Worm (Caenorhabditis elegans) whole organism, L2 larva: ENCODE results near the gene sri-2.
A peak's percentile ranks its signal among the peaks of the same experiment; 100 is the strongest.

Experiments
- C34F6.9 ChIP-seq: fragments of 150-350 bp; optimal IDR thresholded peaks from 2 replicates; lab custom pipeline; 2014; ENCODE audit warnings: missing biosample characterization, missing genetic modification characterization
- F13H6.1 ChIP-seq: sonication (generic microtip); optimal IDR thresholded peaks from 2 replicates; lab custom pipeline; 2016; ENCODE audit warnings: missing genetic modification characterization, missing compliant biosample characterization
- R02D3.7 ChIP-seq: fragments of 150-350 bp; optimal IDR thresholded peaks from 2 replicates; lab custom pipeline; 2014; ENCODE audit warnings: missing biosample characterization, missing genetic modification characterization
- Y55F3AM.14 ChIP-seq: fragments of 200-800 bp; sonication (Bioruptor generic); optimal IDR thresholded peaks from 2 replicates; lab custom pipeline; 2018; ENCODE audit warnings: mild to moderate bottlenecking, missing genetic modification characterization, missing compliant biosample characterization
- ZK546.5 ChIP-seq: sonication (generic microtip); optimal IDR thresholded peaks from 2 replicates; lab custom pipeline; 2017; ENCODE audit warnings: missing biosample characterization, missing genetic modification characterization
- ama-1 ChIP-seq: fragments of 150-350 bp; optimal IDR thresholded peaks from 2 replicates; lab custom pipeline; 2018; ENCODE audit warnings: inconsistent platforms
- blmp-1 ChIP-seq: sonication (generic microtip); optimal IDR thresholded peaks from 2 replicates; lab custom pipeline; 2017; ENCODE audit warnings: missing genetic modification characterization, mild to moderate bottlenecking, missing compliant biosample characterization, antibody characterized with exemption, moderate library complexity; ENCODE audit not compliant: insufficient read depth
- ceh-82 ChIP-seq: fragments of 150-350 bp; optimal IDR thresholded peaks from 2 replicates; lab custom pipeline; 2014; ENCODE audit warnings: missing biosample characterization, missing genetic modification characterization
- crh-2 ChIP-seq: sonication (generic microtip); optimal IDR thresholded peaks from 2 replicates; lab custom pipeline; 2017; ENCODE audit warnings: missing biosample characterization, missing genetic modification characterization
- dmd-4 ChIP-seq: sonication (generic microtip); optimal IDR thresholded peaks from 2 replicates; lab custom pipeline; 2017; ENCODE audit warnings: missing biosample characterization, missing genetic modification characterization
- egl-27 ChIP-seq: sonication (generic microtip); optimal IDR thresholded peaks from 3 replicates; lab custom pipeline; 2017; ENCODE audit warnings: missing biosample characterization, missing genetic modification reagents, missing genetic modification characterization
- elt-1 ChIP-seq: fragments of 150-350 bp; optimal IDR thresholded peaks from 2 replicates; lab custom pipeline; 2014; ENCODE audit warnings: missing biosample characterization, missing genetic modification characterization
- fos-1 ChIP-seq: fragments of 150-350 bp; optimal IDR thresholded peaks from 2 replicates; lab custom pipeline; 2014; ENCODE audit warnings: missing biosample characterization, missing genetic modification characterization
- gmeb-1 ChIP-seq: fragments of 150-350 bp; optimal IDR thresholded peaks from 2 replicates; lab custom pipeline; 2014; ENCODE audit warnings: missing biosample characterization, missing genetic modification characterization
- lin-11 ChIP-seq: fragments of 150-350 bp; sonication (generic microtip); optimal IDR thresholded peaks from 2 replicates; lab custom pipeline; 2014; ENCODE audit warnings: missing biosample characterization, missing genetic modification characterization, inconsistent platforms, mixed read lengths
- lin-13 ChIP-seq: fragments of 150-350 bp; optimal IDR thresholded peaks from 2 replicates; lab custom pipeline; 2014; ENCODE audit warnings: missing biosample characterization, missing genetic modification reagents, missing genetic modification characterization
- lin-39 ChIP-seq: fragments of 150-350 bp; optimal IDR thresholded peaks from 2 replicates; lab custom pipeline; 2014; ENCODE audit warnings: missing biosample characterization, missing genetic modification reagents, missing genetic modification characterization
- lsy-2 ChIP-seq, 2 experiments: fragments of 150-350 bp in 1 of 2; sonication (generic microtip) in 1 of 2; optimal IDR thresholded peaks; 2 replicates each; lab custom pipeline; 2014 to 2017; ENCODE audit warnings: missing biosample characterization in 2 of 2, missing genetic modification characterization in 2 of 2
- mab-5 ChIP-seq: fragments of 150-350 bp; optimal IDR thresholded peaks from 2 replicates; lab custom pipeline; 2014; ENCODE audit warnings: missing biosample characterization, missing genetic modification characterization
- mbf-1 ChIP-seq: sonication (generic microtip); optimal IDR thresholded peaks from 2 replicates; lab custom pipeline; 2017; ENCODE audit warnings: missing biosample characterization, missing genetic modification characterization
- mdl-1 ChIP-seq, 2 experiments: fragments of 150-350 bp in 1 of 2; sonication (generic microtip) in 1 of 2; optimal IDR thresholded peaks; 2 replicates each; lab custom pipeline; 2017; ENCODE audit warnings: missing biosample characterization in 2 of 2, missing genetic modification characterization in 2 of 2
- nhr-10 ChIP-seq: sonication (generic microtip); optimal IDR thresholded peaks from 2 replicates; lab custom pipeline; 2017; ENCODE audit warnings: missing biosample characterization, missing genetic modification characterization
- nhr-12 ChIP-seq: fragments of 150-350 bp; optimal IDR thresholded peaks from 2 replicates; lab custom pipeline; 2014; ENCODE audit warnings: missing biosample characterization, missing genetic modification characterization
- nhr-21 ChIP-seq: fragments of 150-350 bp; optimal IDR thresholded peaks from 2 replicates; lab custom pipeline; 2014; ENCODE audit warnings: missing biosample characterization, missing genetic modification characterization
- nhr-23 ChIP-seq: fragments of 150-350 bp; optimal IDR thresholded peaks from 2 replicates; lab custom pipeline; 2014; ENCODE audit warnings: missing biosample characterization, missing genetic modification reagents, missing genetic modification characterization
- nhr-25 ChIP-seq: fragments of 150-350 bp; sonication (generic microtip); optimal IDR thresholded peaks from 3 replicates; lab custom pipeline; 2014; ENCODE audit warnings: missing biosample characterization, missing genetic modification characterization
- nhr-6 ChIP-seq: fragments of 150-350 bp; optimal IDR thresholded peaks from 2 replicates; lab custom pipeline; 2014; ENCODE audit warnings: missing biosample characterization, missing genetic modification characterization
- peb-1 ChIP-seq: fragments of 150-350 bp; optimal IDR thresholded peaks from 2 replicates; lab custom pipeline; 2014; ENCODE audit warnings: missing biosample characterization, missing genetic modification characterization
- sem-4 ChIP-seq: fragments of 150-350 bp; optimal IDR thresholded peaks from 2 replicates; lab custom pipeline; 2014; ENCODE audit warnings: missing biosample characterization, missing genetic modification reagents, missing genetic modification characterization
- skn-1 ChIP-seq: sonication (generic microtip); optimal IDR thresholded peaks from 2 replicates; lab custom pipeline; 2017; ENCODE audit warnings: missing biosample characterization, missing genetic modification characterization
- sma-3 ChIP-seq: sonication (generic microtip); optimal IDR thresholded peaks from 2 replicates; lab custom pipeline; 2016; ENCODE audit warnings: missing genetic modification reagents, missing genetic modification characterization, missing compliant biosample characterization
- sma-9 ChIP-seq, 2 experiments: fragments of 150-350 bp in 1 of 2; sonication (generic microtip) in 1 of 2; optimal IDR thresholded peaks; 2 replicates each; lab custom pipeline; 2014 to 2016; ENCODE audit warnings: missing genetic modification characterization in 2 of 2, mild to moderate bottlenecking in 1 of 2, missing biosample characterization in 1 of 2, missing compliant biosample characterization in 1 of 2, missing genetic modification reagents in 1 of 2, moderate library complexity in 1 of 2
- zag-1 ChIP-seq: fragments of 150-350 bp; optimal IDR thresholded peaks from 2 replicates; lab custom pipeline; 2014; ENCODE audit warnings: missing biosample characterization, missing genetic modification characterization
- ztf-1 ChIP-seq: fragments of 200-800 bp; sonication (Bioruptor generic); conservative IDR thresholded peaks from 2 replicates; pipeline ENCODE4 v1.3.6; 2022; ENCODE audit warnings: missing genetic modification characterization, missing compliant biosample characterization
- ztf-11 ChIP-seq: sonication (generic microtip); optimal IDR thresholded peaks from 2 replicates; lab custom pipeline; 2017; ENCODE audit warnings: missing biosample characterization, missing genetic modification characterization

The sri-2 gene

DNA sequence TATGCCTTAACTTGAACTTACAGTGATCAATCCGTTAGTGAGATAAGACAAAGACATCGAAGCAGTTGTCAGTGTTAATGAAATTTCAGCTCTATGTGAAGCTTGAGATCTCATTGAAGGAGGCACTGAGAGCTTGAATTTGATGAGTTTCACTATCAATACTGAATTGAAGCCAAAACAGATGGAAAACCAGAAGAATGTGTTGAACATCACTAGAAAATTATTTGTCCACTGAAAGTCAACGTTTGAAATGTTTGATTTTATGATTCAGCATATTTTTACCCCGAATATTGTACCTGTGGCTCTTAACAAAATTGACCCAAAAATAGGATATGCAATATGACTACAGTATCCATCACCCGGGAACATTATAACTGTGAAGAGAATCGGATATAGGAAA is 5.8 kb upstream of the sri-2 start:
- TF ChIP-seq nhr-6: no peak
- no peak for TF ChIP-seq R02D3.7
- no peak for TF ChIP-seq ztf-1 (GFP tag; lab: Robert Waterston, UW)
- no peak for TF ChIP-seq sma-9 (GFP tag; optimal IDR thresholded peaks at IDR 0.05; lab: Kevin White, UChicago)
- no peak for TF ChIP-seq sma-9 (tag; optimal IDR thresholded peaks at IDR 0.05; lab: Kevin White, UChicago)
- TF ChIP-seq nhr-12 (tag; lab: Kevin White, UChicago): no peak
- no peak for TF ChIP-seq mdl-1 (tag; optimal IDR thresholded peaks at IDR 0.05; lab: Kevin White, UChicago)
- TF ChIP-seq ama-1: no peak
- TF ChIP-seq mbf-1 (tag; lab: Kevin White, UChicago): no peak
- no peak for TF ChIP-seq ztf-11 (tag; lab: Kevin White, UChicago)
- no peak for TF ChIP-seq fos-1 (tag; lab: Kevin White, UChicago)
- no peak for TF ChIP-seq lin-13 (GFP tag; lab: Kevin White, UChicago)
- TF ChIP-seq peb-1 (tag; lab: Kevin White, UChicago): no peak
- TF ChIP-seq dmd-4: no peak

- TF ChIP-seq peb-1 (tag; lab: Kevin White, UChicago): no peak
- TF ChIP-seq mdl-1 (tag; optimal IDR thresholded peaks at IDR 0.05; lab: Kevin White, UChicago): no peak
- TF ChIP-seq sem-4 (tag; lab: Kevin White, UChicago): no peak
Observed at ce11 chrV:15969653-15970052, 4.6 kb upstream of the sri-2 start, which contains the start of gene F36G9.7. TSS of gene F36G9.7 (minus strand) at chrV:15969753.

ce11 chrV:15967542-15967941 is 2.5 kb upstream of the sri-2 start, which contains the start of gene sri-1:
TSS of gene sri-1 (minus strand) at chrV:15967642.
- TF ChIP-seq ztf-11 (tag; lab: Kevin White, UChicago) (no peak), egl-27 (no peak), mdl-1 (tag; optimal IDR thresholded peaks at IDR 0.05; lab: Kevin White, UChicago) (no peak), Y55F3AM.14 (no peak), elt-1 (tag; lab: Kevin White, UChicago) (no peak), fos-1 (tag; lab: Kevin White, UChicago) (no peak), blmp-1 (tag; lab: Kevin White, UChicago) (no peak), zag-1 (tag; lab: Kevin White, UChicago) (no peak), lsy-2 (tag; optimal IDR thresholded peaks at IDR 0.05; lab: Kevin White, UChicago) (no peak), gmeb-1 (tag; lab: Kevin White, UChicago) (no peak), sma-3 (GFP tag; lab: Kevin White, UChicago) (no peak), ceh-82 (no peak), ama-1 (no peak), lin-13 (GFP tag; lab: Kevin White, UChicago) (no peak)

- TF ChIP-seq dmd-4: no peak
- no peak for TF ChIP-seq lin-39 (tag; lab: Kevin White, UChicago)
- TF ChIP-seq sma-3 (GFP tag; lab: Kevin White, UChicago): no peak
- TF ChIP-seq C34F6.9 (tag; lab: Kevin White, UChicago): peak; percentile 18
- no peak for TF ChIP-seq skn-1
- TF ChIP-seq mab-5: no peak
- TF ChIP-seq nhr-12 (tag; lab: Kevin White, UChicago): no peak
- TF ChIP-seq blmp-1 (tag; lab: Kevin White, UChicago): no peak
- TF ChIP-seq lsy-2 (tag; optimal IDR thresholded peaks at IDR 0.05; lab: Kevin White, UChicago): no peak
- no peak for TF ChIP-seq zag-1 (tag; lab: Kevin White, UChicago)
- no peak for TF ChIP-seq lin-11
- no peak for TF ChIP-seq crh-2 (tag; lab: Kevin White, UChicago)
- TF ChIP-seq R02D3.7: no peak
- TF ChIP-seq sma-9 (GFP tag; optimal IDR thresholded peaks at IDR 0.05; lab: Kevin White, UChicago): peak; percentile 43
- TF ChIP-seq sma-9 (tag; optimal IDR thresholded peaks at IDR 0.05; lab: Kevin White, UChicago): no peak
- no peak for TF ChIP-seq ztf-11 (tag; lab: Kevin White, UChicago)
- no peak for TF ChIP-seq mdl-1 (tag; optimal IDR thresholded peaks at IDR 0.05; lab: Kevin White, UChicago)
Observed at ce11 chrV:15959456-15959855, 5.6 kb downstream of the sri-2 start.

- TF ChIP-seq nhr-25 (tag; lab: Kevin White, UChicago): no peak
Observed at ce11 chrV:15957098-15957497, 7.9 kb downstream of the sri-2 start, which contains the start of gene F36G9.3. TSS of gene F36G9.3 (plus strand) at chrV:15957398.

DNA sequence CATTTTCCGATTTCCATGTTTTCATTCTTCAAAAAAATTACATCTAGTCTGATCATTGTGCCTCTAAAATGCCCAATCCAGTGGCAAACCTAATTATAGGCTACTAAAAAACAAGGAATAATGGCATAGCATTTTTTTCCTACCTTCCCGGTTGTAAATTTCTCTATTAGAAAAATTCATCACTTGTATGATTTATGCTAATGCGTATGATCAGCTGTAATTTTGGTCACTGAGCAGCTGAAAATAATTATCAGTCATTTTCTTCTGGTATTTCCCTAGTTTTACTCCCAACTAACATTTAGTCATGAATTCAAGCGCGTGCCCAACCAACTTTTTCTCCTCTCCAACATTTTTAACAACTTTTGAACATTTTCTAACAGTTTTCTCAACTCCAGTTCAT is 9.5 kb downstream of the sri-2 start, which contains the start of gene srh-186:
srh-186 (plus strand) TSS at position 301 of the 400 bp plus-strand sequence.
- no peak for TF ChIP-seq nhr-10 (tag; lab: Kevin White, UChicago)
- no peak for TF ChIP-seq ZK546.5 (tag; lab: Kevin White, UChicago)
- TF ChIP-seq nhr-6: no peak
- TF ChIP-seq F13H6.1 (tag; lab: Kevin White, UChicago): no peak
- TF ChIP-seq nhr-21 (tag; lab: Kevin White, UChicago): no peak
- no peak for TF ChIP-seq ceh-82
- no peak for TF ChIP-seq lin-13 (GFP tag; lab: Kevin White, UChicago)
- TF ChIP-seq dmd-4: no peak
- TF ChIP-seq nhr-23 (tag; lab: Kevin White, UChicago): no peak
